Worm (Caenorhabditis elegans) whole organism, L1 larva: Measurements from ENCODE around the gene his-70.

Source experiments
- ama-1 ChIP-seq: fragments of 150-350 bp; optimal IDR thresholded peaks from 2 replicates; lab custom pipeline; 2014
- dpl-1 ChIP-seq, 3 experiments: fragments of 150-350 bp in 2 of 3; sonication (generic microtip) in 1 of 3; optimal IDR thresholded peaks; 2 replicates each; lab custom pipeline; 2014 to 2017; ENCODE audit warnings: missing biosample characterization in 3 of 3, missing genetic modification characterization in 3 of 3, missing genetic modification reagents in 3 of 3
- fkh-10 ChIP-seq: sonication (generic microtip); optimal IDR thresholded peaks from 2 replicates; lab custom pipeline; 2017; ENCODE audit warnings: missing biosample characterization, missing genetic modification reagents, missing genetic modification characterization
- fkh-4 ChIP-seq: sonication (generic microtip); optimal IDR thresholded peaks from 2 replicates; lab custom pipeline; 2016; ENCODE audit warnings: missing compliant biosample characterization, missing genetic modification characterization, borderline replicate concordance
- fos-1 ChIP-seq: fragments of 150-350 bp; optimal IDR thresholded peaks from 2 replicates; lab custom pipeline; 2014; ENCODE audit warnings: missing biosample characterization, missing genetic modification characterization
- mep-1 ChIP-seq: fragments of 150-350 bp; optimal IDR thresholded peaks from 2 replicates; lab custom pipeline; 2014; ENCODE audit warnings: missing biosample characterization, missing genetic modification characterization
- nhr-12 ChIP-seq: sonication (generic microtip); optimal IDR thresholded peaks from 2 replicates; lab custom pipeline; 2017; ENCODE audit warnings: missing biosample characterization, missing genetic modification characterization
- nhr-237 ChIP-seq: fragments of 150-350 bp; optimal IDR thresholded peaks from 2 replicates; lab custom pipeline; 2014; ENCODE audit warnings: missing biosample characterization, missing genetic modification characterization
- nhr-28 ChIP-seq: fragments of 150-350 bp; optimal IDR thresholded peaks from 2 replicates; lab custom pipeline; 2014; ENCODE audit warnings: missing biosample characterization, missing genetic modification characterization
- pax-3 ChIP-seq: fragments of 200-800 bp; sonication (Bioruptor generic); optimal IDR thresholded peaks from 2 replicates; lab custom pipeline; 2018; ENCODE audit warnings: mild to moderate bottlenecking, missing genetic modification characterization, moderate library complexity, missing compliant biosample characterization
- rnt-1 ChIP-seq: sonication (generic microtip); optimal IDR thresholded peaks from 2 replicates; lab custom pipeline; 2016; ENCODE audit warnings: mild to moderate bottlenecking, missing genetic modification characterization, moderate library complexity, missing compliant biosample characterization
- tbx-2 ChIP-seq: sonication (generic microtip); optimal IDR thresholded peaks from 2 replicates; lab custom pipeline; 2016; ENCODE audit warnings: missing genetic modification characterization, missing compliant biosample characterization
- unc-30 ChIP-seq: sonication (generic microtip); optimal IDR thresholded peaks from 2 replicates; lab custom pipeline; 2017; ENCODE audit warnings: missing biosample characterization, missing genetic modification characterization

- no peak for TF ChIP-seq nhr-12
- no peak for TF ChIP-seq tbx-2 (tag; lab: Kevin White, UChicago)
- TF ChIP-seq nhr-237 (tag; lab: Kevin White, UChicago) = no peak
- no peak for TF ChIP-seq unc-30
- no peak for TF ChIP-seq fkh-10 (GFP tag; lab: Kevin White, UChicago)
- TF ChIP-seq mep-1 (tag; lab: Kevin White, UChicago) = no peak
- no peak for TF ChIP-seq pax-3 (tag; lab: Kevin White, UChicago)
- TF ChIP-seq fkh-4 = no peak
- no peak for TF ChIP-seq dpl-1 (GFP tag; optimal IDR thresholded peaks at IDR 0.05; lab: Kevin White, UChicago)
- TF ChIP-seq nhr-28 (tag; lab: Kevin White, UChicago) = no peak
- TF ChIP-seq fos-1 = no peak
- no peak for TF ChIP-seq ama-1 (lab: Kevin White, UChicago)
- TF ChIP-seq rnt-1 = no peak
Observed at ce11 chrIII:4060019-4060418, at the start of gene his-70.
